Worm (Caenorhabditis elegans) whole organism, late embryonic: Measurements from ENCODE around the gene snt-1.

ENCODE experiments used
- C08G9.2 ChIP-seq: sonication (generic microtip); optimal IDR thresholded peaks from 2 replicates; lab custom pipeline; 2016; ENCODE audit warnings: mild to moderate bottlenecking, missing genetic modification characterization, moderate library complexity, missing compliant biosample characterization
- C38D4.7 ChIP-seq: fragments of 200-800 bp; sonication (Bioruptor generic); optimal IDR thresholded peaks from 2 replicates; lab custom pipeline; 2018; ENCODE audit warnings: mild to moderate bottlenecking, missing genetic modification characterization, moderate library complexity, missing compliant biosample characterization
- F13H6.1 ChIP-seq: sonication (generic microtip); optimal IDR thresholded peaks from 2 replicates; lab custom pipeline; 2016; ENCODE audit warnings: missing genetic modification characterization, missing compliant biosample characterization
- K02D7.2 ChIP-seq: sonication (generic microtip); optimal IDR thresholded peaks from 2 replicates; lab custom pipeline; 2017; ENCODE audit warnings: mild to moderate bottlenecking, missing genetic modification characterization, missing compliant biosample characterization
- ahr-1 ChIP-seq: sonication (generic microtip); optimal IDR thresholded peaks from 2 replicates; lab custom pipeline; 2016; ENCODE audit warnings: missing genetic modification characterization, missing compliant biosample characterization
- ama-1 ChIP-seq: fragments of 150-350 bp; optimal IDR thresholded peaks from 2 replicates; lab custom pipeline; 2014
- ceh-18 ChIP-seq: sonication (generic microtip); optimal IDR thresholded peaks from 2 replicates; lab custom pipeline; 2016; ENCODE audit warnings: missing genetic modification characterization, missing compliant biosample characterization
- ceh-2 ChIP-seq: sonication (generic microtip); optimal IDR thresholded peaks from 2 replicates; lab custom pipeline; 2016; ENCODE audit warnings: missing genotype, missing genetic modification characterization, missing compliant biosample characterization
- ceh-34 ChIP-seq: sonication (generic microtip); optimal IDR thresholded peaks from 2 replicates; lab custom pipeline; 2016; ENCODE audit warnings: mild to moderate bottlenecking, missing genetic modification characterization, missing compliant biosample characterization
- ceh-45 ChIP-seq: fragments of 200-800 bp; sonication (Bioruptor generic); IDR thresholded peaks from 2 replicates; pipeline ENCODE4 v1.3.6; 2022; ENCODE audit warnings: missing genetic modification reagents, missing genetic modification characterization, missing compliant biosample characterization
- ceh-48 ChIP-seq: sonication (generic microtip); optimal IDR thresholded peaks from 2 replicates; lab custom pipeline; 2016; ENCODE audit warnings: missing genetic modification characterization, inconsistent platforms, missing compliant biosample characterization
- ceh-6 ChIP-seq: fragments of 200-800 bp; sonication (Bioruptor generic); optimal IDR thresholded peaks from 2 replicates; lab custom pipeline; 2018; ENCODE audit warnings: mild to moderate bottlenecking, missing genetic modification characterization, missing compliant biosample characterization
- dmd-4 ChIP-seq: sonication (generic microtip); optimal IDR thresholded peaks from 2 replicates; lab custom pipeline; 2016; ENCODE audit warnings: borderline replicate concordance, missing genetic modification characterization, missing compliant biosample characterization
- dve-1 ChIP-seq: sonication (generic microtip); optimal IDR thresholded peaks from 2 replicates; lab custom pipeline; 2017; ENCODE audit warnings: antibody characterized with exemption, mild to moderate bottlenecking, missing genetic modification characterization, missing compliant biosample characterization
- elt-2 ChIP-seq: sonication (generic microtip); optimal IDR thresholded peaks from 2 replicates; lab custom pipeline; 2016; ENCODE audit warnings: missing genetic modification reagents, missing genetic modification characterization, missing compliant biosample characterization
- elt-4 ChIP-seq: sonication (generic microtip); optimal IDR thresholded peaks from 2 replicates; lab custom pipeline; 2016; ENCODE audit warnings: missing genetic modification characterization, missing compliant biosample characterization
- fax-1 ChIP-seq: sonication (generic microtip); optimal IDR thresholded peaks from 2 replicates; lab custom pipeline; 2016; ENCODE audit warnings: missing genotype, missing genetic modification characterization, missing compliant biosample characterization
- fkh-10 ChIP-seq: fragments of 150-350 bp; optimal IDR thresholded peaks from 2 replicates; lab custom pipeline; 2014; ENCODE audit warnings: missing biosample characterization, missing genetic modification reagents, missing genetic modification characterization
- fkh-6 ChIP-seq: sonication (generic microtip); optimal IDR thresholded peaks from 2 replicates; lab custom pipeline; 2016; ENCODE audit warnings: missing genetic modification characterization, missing compliant biosample characterization
- gmeb-2 ChIP-seq: sonication (generic microtip); optimal IDR thresholded peaks from 2 replicates; lab custom pipeline; 2016; ENCODE audit warnings: missing genetic modification characterization, inconsistent platforms, missing compliant biosample characterization
- hlh-13 ChIP-seq: fragments of 200-800 bp; sonication (Bioruptor generic); optimal IDR thresholded peaks from 2 replicates; lab custom pipeline; 2018; ENCODE audit warnings: mild to moderate bottlenecking, missing genetic modification characterization, missing compliant biosample characterization
- hlh-30 ChIP-seq: sonication (generic microtip); optimal IDR thresholded peaks from 2 replicates; lab custom pipeline; 2017; ENCODE audit warnings: antibody characterized with exemption, missing genetic modification characterization, missing compliant biosample characterization; ENCODE audit not compliant: insufficient read depth
- hlh-6 ChIP-seq: sonication (generic microtip); optimal IDR thresholded peaks from 2 replicates; lab custom pipeline; 2016; ENCODE audit warnings: missing genotype, missing genetic modification characterization, missing compliant biosample characterization
- hlh-8 ChIP-seq: sonication (generic microtip); optimal IDR thresholded peaks from 2 replicates; lab custom pipeline; 2016; ENCODE audit warnings: missing genotype, missing genetic modification characterization, missing compliant biosample characterization
- lim-6 ChIP-seq: sonication (generic microtip); optimal IDR thresholded peaks from 2 replicates; lab custom pipeline; 2016; ENCODE audit warnings: missing genetic modification characterization, missing compliant biosample characterization
- lin-11 ChIP-seq: fragments of 200-800 bp; sonication (Bioruptor generic); optimal IDR thresholded peaks from 2 replicates; lab custom pipeline; 2018; ENCODE audit warnings: mild to moderate bottlenecking, missing genetic modification characterization, missing compliant biosample characterization
- madf-2 ChIP-seq: sonication (generic microtip); optimal IDR thresholded peaks from 2 replicates; lab custom pipeline; 2017; ENCODE audit warnings: missing genetic modification characterization, missing compliant biosample characterization
- nfya-1 ChIP-seq: sonication (generic microtip); optimal IDR thresholded peaks from 2 replicates; lab custom pipeline; 2017; ENCODE audit warnings: missing genetic modification characterization, mild to moderate bottlenecking, missing compliant biosample characterization, antibody characterized with exemption, moderate library complexity
- nhr-11 ChIP-seq: fragments of 150-350 bp; optimal IDR thresholded peaks from 2 replicates; lab custom pipeline; 2014; ENCODE audit warnings: missing biosample characterization, missing genetic modification characterization
- odd-2 ChIP-seq: sonication (generic microtip); optimal IDR thresholded peaks from 2 replicates; lab custom pipeline; 2017; ENCODE audit warnings: antibody characterized with exemption, mild to moderate bottlenecking, missing genetic modification characterization, missing compliant biosample characterization
- pat-9 ChIP-seq: fragments of 200-800 bp; sonication (Bioruptor generic); optimal IDR thresholded peaks from 2 replicates; lab custom pipeline; 2018; ENCODE audit warnings: mild to moderate bottlenecking, missing genetic modification characterization, moderate library complexity, missing compliant biosample characterization
- pqm-1 ChIP-seq: sonication (generic microtip); optimal IDR thresholded peaks from 2 replicates; lab custom pipeline; 2016; ENCODE audit warnings: missing genetic modification characterization, missing compliant biosample characterization
- pros-1 ChIP-seq: fragments of 150-350 bp; optimal IDR thresholded peaks from 2 replicates; lab custom pipeline; 2014; ENCODE audit warnings: missing biosample characterization, missing genetic modification reagents, missing genetic modification characterization
- rnt-1 ChIP-seq: sonication (generic microtip); optimal IDR thresholded peaks from 2 replicates; lab custom pipeline; 2016; ENCODE audit warnings: missing genetic modification characterization, missing compliant biosample characterization
- sdc-2 ChIP-seq: sonication (generic microtip); optimal IDR thresholded peaks from 2 replicates; lab custom pipeline; 2016; ENCODE audit warnings: missing genotype, missing genetic modification characterization, missing compliant biosample characterization
- sox-2 ChIP-seq: fragments of 200-800 bp; sonication (Bioruptor generic); IDR thresholded peaks from 2 replicates; pipeline ENCODE4 v1.3.6; 2022; ENCODE audit warnings: missing genetic modification reagents, missing genetic modification characterization, missing compliant biosample characterization
- sox-4 ChIP-seq: sonication (generic microtip); optimal IDR thresholded peaks from 2 replicates; lab custom pipeline; 2017; ENCODE audit warnings: mild to moderate bottlenecking, missing genetic modification characterization, inconsistent platforms, missing compliant biosample characterization
- ttx-3 ChIP-seq: sonication (generic microtip); optimal IDR thresholded peaks from 2 replicates; lab custom pipeline; 2016; ENCODE audit warnings: missing genetic modification reagents, missing genetic modification characterization, missing compliant biosample characterization
- unc-55 ChIP-seq: sonication (generic microtip); optimal IDR thresholded peaks from 2 replicates; lab custom pipeline; 2017; ENCODE audit warnings: missing biosample characterization, missing genetic modification reagents, missing genetic modification characterization

Gene snt-1

ce11 chrII:6841102-6841501 is 30.3 kb downstream of the snt-1 start:
- TF ChIP-seq unc-55 (GFP tag; lab: Kevin White, UChicago), result peak; percentile 70
- peak; percentile 34 for TF ChIP-seq rnt-1
- no peak for TF ChIP-seq madf-2
- TF ChIP-seq nfya-1 (tag; lab: Kevin White, UChicago), result peak; percentile 10
- no peak for TF ChIP-seq sdc-2 (tag; lab: Kevin White, UChicago)
- TF ChIP-seq sox-4 (tag; lab: Kevin White, UChicago), result no peak
- TF ChIP-seq ceh-18 (tag; lab: Kevin White, UChicago), result peak; percentile 52
- TF ChIP-seq odd-2 (tag; lab: Kevin White, UChicago), result no peak
- no peak for TF ChIP-seq ttx-3 (tag; lab: Kevin White, UChicago)

- TF ChIP-seq gmeb-2 (no peak), pros-1 (tag; lab: Kevin White, UChicago) (no peak), ceh-6 (GFP tag; lab: Kevin White, UChicago) (no peak), hlh-8 (tag; lab: Kevin White, UChicago) (no peak), pat-9 (no peak), ama-1 (lab: Kevin White, UChicago) (no peak)
Observed at ce11 chrII:6842009-6842408, 31.2 kb downstream of the snt-1 start.

ce11 chrII:6842651-6843118 is 31.9 kb downstream of the snt-1 start:
- peak; percentile 59 for TF ChIP-seq pqm-1 (tag; lab: Kevin White, UChicago)
- TF ChIP-seq sdc-2 (tag; lab: Kevin White, UChicago), result no peak
- TF ChIP-seq dmd-4 (tag; lab: Kevin White, UChicago), result no peak
- no peak for TF ChIP-seq gmeb-2
- peak; percentile 53 for TF ChIP-seq ceh-34 (tag; lab: Kevin White, UChicago)
- TF ChIP-seq elt-2 (tag; lab: Kevin White, UChicago), result peak; percentile 94
- no peak for TF ChIP-seq hlh-6
- peak; percentile 14 for TF ChIP-seq ceh-48 (tag; lab: Kevin White, UChicago)
- TF ChIP-seq hlh-30 (tag; lab: Kevin White, UChicago), result peak; percentile 66
- TF ChIP-seq lin-11 (tag; lab: Kevin White, UChicago), result no peak
- no peak for TF ChIP-seq nhr-11 (tag; lab: Kevin White, UChicago)
- TF ChIP-seq nfya-1 (tag; lab: Kevin White, UChicago), result peak; percentile 64
- no peak for TF ChIP-seq ttx-3 (tag; lab: Kevin White, UChicago)
- TF ChIP-seq unc-55 (GFP tag; lab: Kevin White, UChicago), result peak; percentile 83
- TF ChIP-seq ama-1 (lab: Kevin White, UChicago), result no peak
- TF ChIP-seq ceh-45 (GFP tag; lab: Robert Waterston, UW), result no peak
- no peak for TF ChIP-seq K02D7.2 (tag; lab: Kevin White, UChicago)
- no peak for TF ChIP-seq pat-9
- TF ChIP-seq ceh-18 (tag; lab: Kevin White, UChicago), result peak; percentile 24
- peak; percentile 42 for TF ChIP-seq dve-1 (tag; lab: Kevin White, UChicago)
- TF ChIP-seq ceh-2 (tag; lab: Kevin White, UChicago), result no peak
- no peak for TF ChIP-seq sox-2 (GFP tag; lab: Robert Waterston, UW)
- no peak for TF ChIP-seq F13H6.1 (tag; lab: Kevin White, UChicago)
- TF ChIP-seq C08G9.2 (tag; lab: Kevin White, UChicago), result no peak
- TF ChIP-seq lim-6, result no peak
- no peak for TF ChIP-seq fkh-10 (GFP tag; lab: Kevin White, UChicago)
- TF ChIP-seq C38D4.7 (GFP tag; lab: Kevin White, UChicago), result no peak
- no peak for TF ChIP-seq fkh-6 (tag; lab: Kevin White, UChicago)
- TF ChIP-seq elt-4 (tag; lab: Kevin White, UChicago), result no peak
- no peak for TF ChIP-seq fax-1
- TF ChIP-seq sox-4 (tag; lab: Kevin White, UChicago), result no peak
- TF ChIP-seq hlh-13 (GFP tag; lab: Kevin White, UChicago), result no peak
- TF ChIP-seq ahr-1 (tag; lab: Kevin White, UChicago), result no peak
